Fruit fly (Drosophila melanogaster) whole organism: ENCODE measurements around the gene Act5C.

Source experiments
- CG8478 ChIP-seq: fragments of >200 bp; optimal IDR thresholded peaks from 2 replicates; lab custom pipeline; 2018; ENCODE audit warnings: inconsistent platforms
- Dll ChIP-seq: fragments of >200 bp; optimal IDR thresholded peaks from 2 replicates; lab custom pipeline; 2017
- EcR ChIP-seq, 2 experiments: fragments of >200 bp; optimal IDR thresholded peaks; 2 replicates each; lab custom pipeline; 2017; ENCODE audit warnings: missing biosample characterization in 2 of 2, missing genetic modification characterization in 2 of 2, missing genetic modification reagents in 2 of 2
- pan ChIP-seq: fragments of >200 bp; optimal IDR thresholded peaks from 2 replicates; lab custom pipeline; 2017
- psq ChIP-seq: fragments of >200 bp; optimal IDR thresholded peaks from 2 replicates; lab custom pipeline; 2017
- usp ChIP-seq: fragments of >200 bp; optimal IDR thresholded peaks from 2 replicates; lab custom pipeline; 2017; ENCODE audit warnings: missing biosample characterization, missing genetic modification characterization, mixed read lengths

Gene Act5C

DNA sequence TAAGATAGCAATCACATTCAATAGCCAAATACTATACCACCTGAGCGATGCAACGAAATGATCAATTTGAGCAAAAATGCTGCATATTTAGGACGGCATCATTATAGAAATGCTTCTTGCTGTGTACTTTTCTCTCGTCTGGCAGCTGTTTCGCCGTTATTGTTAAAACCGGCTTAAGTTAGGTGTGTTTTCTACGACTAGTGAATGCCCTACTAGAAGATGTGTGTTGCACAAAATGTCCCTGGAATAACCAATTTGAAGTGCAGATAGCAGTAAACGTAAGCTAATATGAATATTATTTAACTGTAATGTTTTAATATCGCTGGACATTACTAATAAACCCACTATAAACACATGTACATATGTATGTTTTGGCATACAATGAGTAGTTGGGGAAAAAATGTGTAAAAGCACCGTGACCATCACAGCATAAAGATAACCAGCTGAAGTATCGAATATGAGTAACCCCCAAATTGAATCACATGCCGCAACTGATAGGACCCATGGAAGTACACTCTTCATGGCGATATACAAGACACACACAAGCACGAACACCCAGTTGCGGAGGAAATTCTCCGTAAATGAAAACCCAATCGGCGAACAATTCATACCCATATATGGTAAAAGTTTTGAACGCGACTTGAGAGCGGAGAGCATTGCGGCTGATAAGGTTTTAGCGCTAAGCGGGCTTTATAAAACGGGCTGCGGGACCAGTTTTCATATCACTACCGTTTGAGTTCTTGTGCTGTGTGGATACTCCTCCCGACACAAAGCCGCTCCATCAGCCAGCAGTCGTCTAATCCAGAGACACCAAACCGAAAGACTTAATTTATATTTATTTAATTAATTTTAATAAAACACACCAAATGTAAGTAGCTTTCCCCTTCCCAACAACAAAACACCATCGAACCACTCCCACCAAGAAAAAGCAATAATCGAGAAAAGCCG is at the start of gene Act5C:
TSS of gene Act5C (plus strand) at position 716 of the 948 bp plus-strand sequence.
- TF ChIP-seq Dll = no peak
- no peak for TF ChIP-seq EcR (GFP tag; optimal IDR thresholded peaks at IDR 0.05; lab: Kevin White, UChicago)
- TF ChIP-seq usp (GFP tag; lab: Kevin White, UChicago) = no peak
- TF ChIP-seq psq (lab: Kevin White, UChicago) = no peak
- TF ChIP-seq pan (lab: Kevin White, UChicago) = no peak
- no peak for TF ChIP-seq CG8478 (lab: Kevin White, UChicago)

DNA sequence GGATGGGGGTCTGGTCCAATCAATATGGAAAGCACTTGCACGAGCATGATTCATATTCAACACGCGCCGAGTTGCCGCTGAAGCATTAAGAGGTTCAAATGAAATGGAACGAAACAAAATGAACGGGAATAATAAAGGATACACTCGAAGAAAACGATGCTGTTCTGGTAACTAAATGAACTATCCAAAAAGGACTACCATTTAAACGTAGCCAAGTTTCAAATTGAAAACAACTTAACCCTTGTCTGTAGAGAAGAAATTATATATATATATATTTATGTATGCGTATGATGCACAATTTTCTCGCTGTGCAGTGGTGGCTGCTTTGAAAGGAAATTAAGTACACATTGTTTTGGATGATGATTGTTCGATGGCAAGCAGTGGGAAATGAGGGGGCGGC is 48.0 kb upstream of the Act5C start:
- TF ChIP-seq usp (GFP tag; lab: Kevin White, UChicago) (no peak), Dll (no peak), CG8478 (lab: Kevin White, UChicago) (no peak), psq (lab: Kevin White, UChicago) (no peak), EcR (GFP tag; optimal IDR thresholded peaks at IDR 0.05; lab: Kevin White, UChicago) (no peak), pan (lab: Kevin White, UChicago) (no peak)

DNA sequence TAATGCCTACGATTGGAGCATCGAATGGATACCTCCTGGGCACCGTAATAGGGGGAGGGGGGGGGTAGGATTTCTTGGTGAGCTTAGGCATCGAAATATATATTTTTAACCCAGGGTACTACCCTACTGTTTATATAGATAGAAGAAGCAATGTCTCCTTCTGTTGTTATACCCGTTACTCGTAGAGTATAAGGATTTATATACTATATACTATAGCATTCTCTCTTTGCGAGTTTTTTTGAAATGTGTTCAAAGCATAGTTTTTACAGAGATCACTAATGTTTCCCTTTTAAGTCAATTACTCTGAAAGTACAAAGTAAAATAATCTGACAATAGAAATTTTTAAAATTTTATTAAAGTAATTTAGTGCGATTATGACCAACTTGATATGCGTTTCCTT is 47.2 kb upstream of the Act5C start, which contains the start of gene CG43136:
TSS of gene CG43136 (plus strand) at position 301 of the 400 bp plus-strand sequence.
- TF ChIP-seq usp (GFP tag; lab: Kevin White, UChicago) = no peak
- no peak for TF ChIP-seq psq (lab: Kevin White, UChicago)
- no peak for TF ChIP-seq pan (lab: Kevin White, UChicago)
- no peak for TF ChIP-seq EcR (GFP tag; optimal IDR thresholded peaks at IDR 0.05; lab: Kevin White, UChicago)
- no peak for TF ChIP-seq CG8478 (lab: Kevin White, UChicago)
- TF ChIP-seq Dll = no peak

DNA sequence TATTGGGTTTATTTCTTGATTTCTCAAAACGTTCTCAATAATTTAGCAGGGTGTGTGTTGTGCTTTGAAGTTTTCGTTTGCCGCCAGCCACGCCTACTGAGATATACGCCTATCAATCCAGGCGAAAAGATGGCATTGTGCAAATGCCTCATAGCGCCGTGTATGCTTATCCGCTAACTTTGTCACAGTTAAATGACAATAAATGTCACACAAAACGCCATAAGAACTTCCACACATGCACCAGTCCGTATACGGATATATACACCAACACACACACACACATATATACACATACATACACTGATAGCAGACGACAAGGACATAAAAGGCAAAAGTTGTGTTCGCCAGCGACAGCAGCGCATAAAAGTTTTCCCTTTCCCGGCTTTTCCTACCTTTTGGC is 35.6 kb upstream of the Act5C start, which contains the start of gene CG43137:
TSS of gene CG43137 (minus strand) at position 101 of the 400 bp plus-strand sequence.
- TF ChIP-seq usp (GFP tag; lab: Kevin White, UChicago) (no peak), CG8478 (lab: Kevin White, UChicago) (no peak), pan (lab: Kevin White, UChicago) (no peak), psq (lab: Kevin White, UChicago) (no peak), Dll (no peak), EcR (GFP tag; optimal IDR thresholded peaks at IDR 0.05; lab: Kevin White, UChicago) (no peak)

DNA sequence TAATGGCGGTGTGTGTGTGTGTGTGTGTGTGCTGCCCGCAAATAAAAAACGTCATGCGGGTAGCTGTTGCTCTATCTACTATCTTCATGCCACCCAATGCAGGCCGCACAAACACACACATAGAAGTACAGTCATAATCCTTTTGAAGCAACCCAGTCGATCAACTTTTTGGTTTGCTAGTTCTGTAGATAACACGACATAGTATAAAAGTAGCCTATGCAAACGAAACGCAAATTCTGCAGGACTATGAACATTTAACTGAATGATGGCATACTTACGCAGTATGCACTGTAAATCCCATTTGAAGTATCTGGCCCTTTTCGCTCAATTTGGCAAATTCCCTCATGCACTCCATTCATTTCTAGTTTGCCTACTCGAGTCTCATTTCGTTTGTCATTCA is 34.6 kb upstream of the Act5C start:
- TF ChIP-seq EcR (GFP tag; optimal IDR thresholded peaks at IDR 0.05; lab: Kevin White, UChicago) = no peak

DNA sequence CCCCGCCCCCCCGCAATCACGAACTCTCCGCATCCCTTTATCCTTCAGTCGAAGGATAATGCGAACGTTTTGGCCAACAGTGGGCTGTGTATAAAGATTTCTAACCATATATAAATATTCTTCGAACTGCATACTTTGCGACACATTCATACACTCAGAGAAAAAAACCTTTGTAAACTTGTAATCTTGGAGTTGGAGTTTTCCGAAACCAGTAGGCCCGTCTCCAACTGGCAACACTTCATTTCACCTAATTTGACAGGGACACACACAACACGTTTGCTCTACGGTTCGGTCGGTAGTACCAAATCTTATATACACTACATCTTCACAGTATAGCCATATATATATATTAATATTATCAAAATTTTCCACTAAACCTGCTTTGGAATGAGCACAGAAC is 31.9 kb upstream of the Act5C start, which contains the start of gene CG15764:
TSS of gene CG15764 (plus strand) at position 301 of the 400 bp plus-strand sequence.
- TF ChIP-seq psq (lab: Kevin White, UChicago) (no peak), Dll (no peak), EcR (GFP tag; optimal IDR thresholded peaks at IDR 0.05; lab: Kevin White, UChicago) (no peak), usp (GFP tag; lab: Kevin White, UChicago) (no peak), CG8478 (lab: Kevin White, UChicago) (no peak), pan (lab: Kevin White, UChicago) (no peak)

DNA sequence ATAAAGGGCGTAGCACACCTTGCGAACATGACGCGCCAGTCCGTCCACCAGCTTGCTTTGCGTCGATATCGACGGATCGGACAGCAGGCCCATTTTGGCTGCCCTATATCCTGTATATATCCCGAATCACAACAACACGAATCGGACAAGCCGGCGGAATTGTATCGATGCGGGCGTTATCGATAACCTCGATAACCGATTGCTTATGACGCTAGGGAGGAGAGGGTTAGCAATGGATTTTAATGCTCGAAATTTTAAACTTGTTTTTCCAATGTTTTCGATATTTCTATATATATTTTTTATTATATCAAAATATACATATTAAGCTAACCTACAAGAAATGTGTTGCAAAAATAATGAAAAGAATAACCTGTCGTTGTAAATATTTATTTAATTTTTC is 27.5 kb upstream of the Act5C start, which contains the start of gene GAA1:
TSS of gene GAA1 (minus strand) at position 194 of the 400 bp plus-strand sequence.
- TF ChIP-seq EcR (GFP tag; optimal IDR thresholded peaks at IDR 0.05; lab: Kevin White, UChicago) = no peak
- TF ChIP-seq CG8478 (lab: Kevin White, UChicago) = no peak
- no peak for TF ChIP-seq usp (GFP tag; lab: Kevin White, UChicago)
- TF ChIP-seq Dll = no peak
- no peak for TF ChIP-seq psq (lab: Kevin White, UChicago)
- TF ChIP-seq pan (lab: Kevin White, UChicago) = no peak

DNA sequence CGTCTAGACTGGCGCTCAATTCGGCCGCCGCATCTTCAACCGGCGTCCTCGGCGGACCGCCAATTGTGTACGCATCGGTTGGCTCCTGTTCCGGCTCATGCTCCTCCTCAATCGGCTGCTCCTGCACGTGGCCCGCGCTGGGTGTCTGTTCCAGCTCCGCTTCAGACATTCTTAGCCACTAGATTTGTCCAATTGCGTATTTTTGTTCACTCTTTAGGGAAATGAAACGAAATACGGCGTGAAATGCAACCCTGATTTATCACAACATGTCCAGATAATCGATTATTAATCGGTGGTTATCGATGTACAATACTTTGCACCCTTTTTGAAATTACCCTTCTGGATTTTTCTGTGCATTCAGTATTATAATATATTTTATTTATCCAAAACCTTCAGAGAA is 24.1 kb upstream of the Act5C start, which contains the start of gene mof:
TSS of gene mof (minus strand) at position 270 of the 400 bp plus-strand sequence.
- TF ChIP-seq psq (lab: Kevin White, UChicago) (no peak), pan (lab: Kevin White, UChicago) (no peak), Dll (no peak), EcR (GFP tag; optimal IDR thresholded peaks at IDR 0.05; lab: Kevin White, UChicago) (no peak), CG8478 (lab: Kevin White, UChicago) (no peak), usp (GFP tag; lab: Kevin White, UChicago) (no peak)

DNA sequence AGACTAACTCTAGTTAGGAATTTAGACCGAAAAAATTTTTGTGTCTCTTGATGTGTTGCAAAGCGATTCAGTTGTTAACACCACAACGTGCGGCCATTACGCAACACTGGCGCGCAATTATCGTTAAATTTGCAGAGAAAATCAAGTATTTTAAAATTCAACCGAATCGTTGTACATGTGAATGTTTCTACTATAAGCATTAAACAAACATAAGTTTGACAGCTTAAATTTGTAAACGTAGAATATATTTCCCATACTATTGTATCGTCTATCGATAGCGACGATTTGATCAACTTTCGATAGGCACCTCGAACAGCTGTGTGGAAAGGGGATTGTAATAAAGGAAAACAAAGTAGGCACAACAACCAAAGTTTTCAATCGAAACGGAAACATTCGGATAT is 21.1 kb upstream of the Act5C start, which contains the start of the genes Usp30 and CG16721:
TSS of gene Usp30 (minus strand) at position 245 of the 401 bp plus-strand sequence.
TSS of gene CG16721 (plus strand) at position 327 of the 401 bp plus-strand sequence.
- TF ChIP-seq EcR (GFP tag; optimal IDR thresholded peaks at IDR 0.05; lab: Kevin White, UChicago) = no peak
- no peak for TF ChIP-seq pan (lab: Kevin White, UChicago)
- TF ChIP-seq Dll = no peak
- TF ChIP-seq usp (GFP tag; lab: Kevin White, UChicago) = no peak
- no peak for TF ChIP-seq psq (lab: Kevin White, UChicago)
- TF ChIP-seq CG8478 (lab: Kevin White, UChicago) = no peak

DNA sequence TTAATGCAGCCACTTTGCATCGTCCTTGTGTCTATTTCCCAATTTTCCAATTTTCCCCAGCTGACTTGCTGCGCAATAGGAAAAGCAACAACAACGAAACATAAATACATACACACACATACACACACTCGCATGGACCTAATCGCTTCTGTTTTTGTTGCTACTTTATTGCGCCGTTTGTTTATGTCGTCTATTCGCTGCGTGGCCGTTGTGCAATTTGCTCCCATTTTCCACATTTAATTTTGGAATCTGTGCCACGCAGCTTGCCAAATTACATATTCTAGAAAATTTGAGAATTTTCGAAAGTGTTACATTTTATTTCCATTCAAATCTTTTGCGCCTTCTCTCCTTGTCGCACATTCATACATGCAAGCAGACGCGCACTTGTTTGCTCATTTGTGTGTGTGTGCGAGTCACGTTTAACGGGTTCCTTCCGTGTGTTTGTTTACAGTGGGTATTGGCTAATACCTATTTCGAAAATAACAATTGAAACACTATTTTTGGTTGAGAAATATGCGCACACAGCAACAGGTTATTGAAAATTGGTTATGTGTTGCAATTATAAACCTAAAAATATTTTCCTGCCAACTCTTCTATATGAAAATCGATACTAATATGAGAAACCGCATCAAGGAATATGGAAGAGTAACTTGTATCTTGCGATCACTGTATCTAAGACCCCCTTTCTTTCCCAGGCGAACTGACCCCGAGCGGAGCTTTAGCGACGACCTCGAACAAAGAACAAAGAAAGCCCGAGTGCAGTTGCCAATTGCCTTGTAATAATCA is 20.3 kb upstream of the Act5C start:
- TF ChIP-seq pan (lab: Kevin White, UChicago) (no peak), CG8478 (lab: Kevin White, UChicago) (peak; percentile 42)

DNA sequence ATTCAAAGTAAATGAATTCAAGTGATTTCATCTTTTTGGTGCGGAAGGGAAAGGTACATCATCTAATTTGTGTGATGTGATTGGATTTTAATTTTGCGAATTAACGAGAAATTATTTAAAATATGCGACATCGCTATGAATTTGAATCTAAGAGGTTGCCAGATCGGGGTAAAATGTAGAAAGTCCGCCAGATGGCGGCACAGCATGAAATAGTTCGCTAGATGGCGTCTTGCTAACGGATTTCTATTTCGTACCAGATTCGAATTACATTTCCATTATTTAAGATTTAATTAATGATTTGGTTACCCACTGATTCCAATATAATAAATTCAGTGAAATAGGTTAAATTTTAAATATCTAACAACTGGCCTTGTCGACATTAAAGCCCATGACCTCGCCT is 17.3 kb upstream of the Act5C start:
- TF ChIP-seq pan (lab: Kevin White, UChicago) (no peak), psq (lab: Kevin White, UChicago) (no peak), Dll (no peak), EcR (GFP tag; optimal IDR thresholded peaks at IDR 0.05; lab: Kevin White, UChicago) (no peak), usp (GFP tag; lab: Kevin White, UChicago) (no peak), CG8478 (lab: Kevin White, UChicago) (no peak)
